Fruit fly (Drosophila melanogaster): ENCODE data around the gene eIF4G1.

The eIF4G1 gene

dm6 chr4:979634-980474, 49.3 kb upstream of the eIF4G1 start (continued):
- TF ChIP-seq ac (GFP tag; optimal IDR thresholded peaks at IDR 0.05) (no peak), ab (GFP tag; optimal IDR thresholded peaks at IDR 0.05) (no peak), Dip2 (GFP tag; IDR thresholded peaks at IDR 0.05) (no peak), CG15073 (GFP tag; optimal IDR thresholded peaks at IDR 0.05) (peak; percentile 15), dmrt99B (tag; optimal IDR thresholded peaks at IDR 0.05) (no peak), CG8765 (GFP tag; IDR thresholded peaks at IDR 0.05) (no peak), CG17912 (GFP tag; optimal IDR thresholded peaks at IDR 0.05) (no peak), abd-A (tag; optimal IDR thresholded peaks at IDR 0.05) (no peak), Vsx1 (GFP tag; optimal IDR thresholded peaks at IDR 0.05) (no peak), Taf1 (GFP tag; IDR thresholded peaks at IDR 0.05) (no peak), NK7.1 (GFP tag; optimal IDR thresholded peaks at IDR 0.05) (no peak), CG2120 (GFP tag; optimal IDR thresholded peaks at IDR 0.05) (no peak), D19A (tag; optimal IDR thresholded peaks at IDR 0.05) (peak; percentile 73), CG31441 (GFP tag; IDR thresholded peaks at IDR 0.05) (no peak), CG2202 (tag; optimal IDR thresholded peaks at IDR 0.05) (peak; percentile 9), CG2199 (GFP tag; IDR thresholded peaks at IDR 0.05) (peak; percentile 63; the same call in 1 of the 3 replicates), CG15601 (tag; optimal IDR thresholded peaks at IDR 0.05) (peak; percentile 49), CG2712 (tag; optimal IDR thresholded peaks at IDR 0.05) (peak; percentile 11), chm (GFP tag; IDR thresholded peaks at IDR 0.05) (no peak), bowl (GFP tag; IDR thresholded peaks at IDR 0.05) (no peak), fd3F (GFP tag; optimal IDR thresholded peaks at IDR 0.05) (no peak), knrl (GFP tag; IDR thresholded peaks at IDR 0.05; ENCODE audit: partially characterized antibody) (peak; percentile 60; the same call in 2 of the 3 replicates), pita (GFP tag; optimal IDR thresholded peaks at IDR 0.05) (peak; percentile 98), sc (optimal IDR thresholded peaks at IDR 0.05) (no peak), sc (GFP tag; optimal IDR thresholded peaks at IDR 0.05) (no peak), CG11398 (GFP tag; optimal IDR thresholded peaks at IDR 0.05) (no peak), run (tag; optimal IDR thresholded peaks at IDR 0.05) (no peak), H15 (GFP tag; IDR thresholded peaks at IDR 0.05) (no peak), fd102C (GFP tag; optimal IDR thresholded peaks at IDR 0.05) (no peak), BtbVII (GFP tag; optimal IDR thresholded peaks at IDR 0.05) (no peak), Nf-YB (GFP tag; optimal IDR thresholded peaks at IDR 0.05) (peak; percentile 57), CG17802 (tag; optimal IDR thresholded peaks at IDR 0.05) (no peak), sqz (GFP tag; optimal IDR thresholded peaks at IDR 0.05) (no peak), kay (GFP tag; optimal IDR thresholded peaks at IDR 0.05) (no peak), HmgZ (tag; optimal IDR thresholded peaks at IDR 0.05) (peak; percentile 47), twi (tag; optimal IDR thresholded peaks at IDR 0.05) (no peak), Hmr (GFP tag; optimal IDR thresholded peaks at IDR 0.05) (peak; percentile 92), HLHmδ (GFP tag; optimal IDR thresholded peaks at IDR 0.05) (no peak), cg (GFP tag; optimal IDR thresholded peaks at IDR 0.05) (no peak), her (GFP tag; optimal IDR thresholded peaks at IDR 0.05) (no peak), Opbp (GFP tag; IDR thresholded peaks at IDR 0.05; ENCODE audit: partially characterized antibody) (peak; percentile 81; the same call in 2 of the 3 replicates), Poxn (GFP tag; IDR thresholded peaks at IDR 0.05) (no peak), mirr (GFP tag; optimal IDR thresholded peaks at IDR 0.05) (no peak), CG12744 (GFP tag; optimal IDR thresholded peaks at IDR 0.05) (no peak), C15 (GFP tag; IDR thresholded peaks at IDR 0.05) (no peak), CG34376 (GFP tag; optimal IDR thresholded peaks at IDR 0.05) (no peak), Doc2 (GFP tag; IDR thresholded peaks at IDR 0.05) (no peak), nau (GFP tag; optimal IDR thresholded peaks at IDR 0.05) (peak; percentile 3), cwo (GFP tag; optimal IDR thresholded peaks at IDR 0.05) (no peak)
